Worm (Caenorhabditis elegans): Measurements from ENCODE around the gene Y4C6B.7.

ce11 chrIV:5382609-5383008, 29.3 kb upstream of the Y4C6B.7 start, which contains the start of gene F41H10.1:
- no peak for TF ChIP-seq tbx-37 (GFP tag; conservative IDR thresholded peaks at IDR 0.05)
- TF ChIP-seq F13C5.2 (tag; optimal IDR thresholded peaks at IDR 0.05): no peak
- no peak for TF ChIP-seq flt-1 (GFP tag; IDR thresholded peaks at IDR 0.05)
- TF ChIP-seq ama-1 (optimal IDR thresholded peaks at IDR 0.05): no peak
- TF ChIP-seq pes-1 (GFP tag; IDR thresholded peaks at IDR 0.05): no peak
- no peak for TF ChIP-seq hnd-1 (tag; optimal IDR thresholded peaks at IDR 0.05)
- TF ChIP-seq ceh-36 (tag; optimal IDR thresholded peaks at IDR 0.05): no peak
- no peak for TF ChIP-seq scrt-1 (GFP tag; IDR thresholded peaks at IDR 0.05)
- TF ChIP-seq ceh-13 (GFP tag; optimal IDR thresholded peaks at IDR 0.05): no peak
- TF ChIP-seq ets-7 (tag; optimal IDR thresholded peaks at IDR 0.05): no peak
